Worm (Caenorhabditis elegans) whole organism, L1 larva: ENCODE results near the gene nhr-148.
"Not testable (repeated sequence)": the region's sequence is repeated elsewhere in the genome, so short reads cannot be mapped to it uniquely, and the experiment has no call there.

Source experiments
- Y116A8C.19 ChIP-seq: sonication (generic microtip); optimal IDR thresholded peaks from 2 replicates; lab custom pipeline; 2016; ENCODE audit warnings: missing compliant biosample characterization, missing genetic modification characterization, borderline replicate concordance
- aha-1 ChIP-seq: fragments of 150-350 bp; optimal IDR thresholded peaks from 2 replicates; lab custom pipeline; 2014; ENCODE audit warnings: missing biosample characterization, missing genetic modification characterization
- ama-1 ChIP-seq: fragments of 150-350 bp; optimal IDR thresholded peaks from 2 replicates; lab custom pipeline; 2014
- blmp-1 ChIP-seq: fragments of 150-350 bp; optimal IDR thresholded peaks from 2 replicates; lab custom pipeline; 2014; ENCODE audit warnings: missing biosample characterization, missing genetic modification characterization
- ceh-63 ChIP-seq: fragments of 200-800 bp; sonication (Bioruptor generic); optimal IDR thresholded peaks from 2 replicates; lab custom pipeline; 2018; ENCODE audit warnings: mild to moderate bottlenecking, missing genetic modification characterization, missing compliant biosample characterization
- ceh-82 ChIP-seq, 3 experiments: fragments of 150-350 bp in 1 of 3; sonication (generic microtip) in 2 of 3; optimal IDR thresholded peaks; 2 replicates each; lab custom pipeline; 2014 to 2017; ENCODE audit warnings: missing biosample characterization in 3 of 3, missing genetic modification characterization in 3 of 3
- dsc-1 ChIP-seq: sonication (generic microtip); optimal IDR thresholded peaks from 2 replicates; lab custom pipeline; 2016; ENCODE audit warnings: mild to moderate bottlenecking, missing genetic modification characterization, missing compliant biosample characterization
- efl-1 ChIP-seq, 4 experiments: fragments of 150-350 bp; optimal IDR thresholded peaks in 3 of 4; peaks in 1 of 4; 1 replicate in 1 of 4; 2 replicates in 3 of 4; lab custom pipeline; 2014; ENCODE audit warnings: missing biosample characterization in 2 of 4, missing genetic modification characterization in 2 of 4, missing genetic modification reagents in 2 of 4
- efl-3 ChIP-seq: fragments of 200-800 bp; sonication (Bioruptor generic); optimal IDR thresholded peaks from 2 replicates; lab custom pipeline; 2018; ENCODE audit warnings: mild to moderate bottlenecking, missing genetic modification characterization, missing compliant biosample characterization
- fkh-8 ChIP-seq: sonication (generic microtip); optimal IDR thresholded peaks from 2 replicates; lab custom pipeline; 2016; ENCODE audit warnings: mild to moderate bottlenecking, missing genetic modification characterization, missing compliant biosample characterization
- hpl-2 ChIP-seq: fragments of 150-350 bp; optimal IDR thresholded peaks from 2 replicates; lab custom pipeline; 2014; ENCODE audit warnings: missing biosample characterization, missing genetic modification reagents, missing genetic modification characterization
- isw-1 ChIP-seq: fragments of 200-800 bp; sonication (Bioruptor generic); IDR thresholded peaks from 2 replicates; pipeline ENCODE4 v1.3.6; 2022; ENCODE audit warnings: missing genetic modification characterization, missing compliant biosample characterization
- lir-3 ChIP-seq: sonication (generic microtip); optimal IDR thresholded peaks from 2 replicates; lab custom pipeline; 2016; ENCODE audit warnings: mild to moderate bottlenecking, missing genetic modification characterization, moderate library complexity, missing compliant biosample characterization; ENCODE audit not compliant: poor library complexity
- mab-9 ChIP-seq: fragments of 200-800 bp; sonication (Bioruptor generic); IDR thresholded peaks from 2 replicates; pipeline ENCODE4 v1.3.6; 2022; ENCODE audit warnings: missing genetic modification reagents, missing genetic modification characterization, missing compliant biosample characterization
- mdl-1 ChIP-seq, 2 experiments: fragments of 150-350 bp; optimal IDR thresholded peaks; 2 replicates each; lab custom pipeline; 2014 to 2017; ENCODE audit warnings: missing biosample characterization in 2 of 2, missing genetic modification characterization in 2 of 2, inconsistent platforms in 1 of 2
- mef-2 ChIP-seq: fragments of 150-350 bp; optimal IDR thresholded peaks from 2 replicates; lab custom pipeline; 2014; ENCODE audit warnings: missing biosample characterization, missing genetic modification characterization
- nhr-11 ChIP-seq: fragments of 150-350 bp; optimal IDR thresholded peaks from 2 replicates; lab custom pipeline; 2014; ENCODE audit warnings: missing biosample characterization, missing genetic modification characterization
- nhr-19 ChIP-seq: fragments of 200-800 bp; sonication (Bioruptor generic); conservative IDR thresholded peaks from 2 replicates; pipeline ENCODE4 v1.3.6; 2022; ENCODE audit warnings: missing genetic modification characterization, missing compliant biosample characterization
- nhr-76 ChIP-seq: sonication (generic microtip); optimal IDR thresholded peaks from 2 replicates; lab custom pipeline; 2017; ENCODE audit warnings: missing biosample characterization, missing genetic modification characterization
- nhr-85 ChIP-seq: sonication (generic microtip); peaks from one replicate; lab custom pipeline; 2016; ENCODE audit warnings: missing genetic modification characterization, inconsistent platforms, missing compliant biosample characterization
- nhr-90 ChIP-seq: sonication (generic microtip); optimal IDR thresholded peaks from 2 replicates; lab custom pipeline; 2016; ENCODE audit warnings: mild to moderate bottlenecking, missing genetic modification characterization, missing compliant biosample characterization; ENCODE audit not compliant: poor library complexity
- rnt-1 ChIP-seq: sonication (generic microtip); optimal IDR thresholded peaks from 2 replicates; lab custom pipeline; 2016; ENCODE audit warnings: mild to moderate bottlenecking, missing genetic modification characterization, moderate library complexity, missing compliant biosample characterization
- skn-1 ChIP-seq: fragments of 150-350 bp; optimal IDR thresholded peaks from 2 replicates; lab custom pipeline; 2014; ENCODE audit warnings: missing biosample characterization, missing genetic modification characterization
- unc-130 ChIP-seq: fragments of 150-350 bp; optimal IDR thresholded peaks from 2 replicates; lab custom pipeline; 2017; ENCODE audit warnings: missing biosample characterization, missing genetic modification characterization, inconsistent platforms
- unc-62 ChIP-seq: fragments of 150-350 bp; optimal IDR thresholded peaks from 2 replicates; lab custom pipeline; 2014; ENCODE audit warnings: missing biosample characterization, missing genetic modification reagents, missing genetic modification characterization
- vab-15 ChIP-seq: sonication (generic microtip); optimal IDR thresholded peaks from 2 replicates; lab custom pipeline; 2017; ENCODE audit warnings: missing genotype, mild to moderate bottlenecking, missing genetic modification characterization, missing compliant biosample characterization
- ztf-4 ChIP-seq: fragments of 150-350 bp; optimal IDR thresholded peaks from 2 replicates; lab custom pipeline; 2014; ENCODE audit warnings: missing biosample characterization, missing genetic modification characterization

nhr-148 gene

ce11 chrV:7341942-7342341 lies at the start of gene nhr-148, which contains the start of gene nhr-263:
nhr-148 (plus strand) TSS chrV:7342156.
nhr-263 (minus strand) TSS chrV:7342042.
- peak; percentile 2 for TF ChIP-seq blmp-1 (tag; lab: Kevin White, UChicago)
- no peak for TF ChIP-seq lir-3 (tag; lab: Kevin White, UChicago)
- no peak for TF ChIP-seq Y116A8C.19 (tag; lab: Kevin White, UChicago)
- TF ChIP-seq nhr-19 = no peak
- no peak for TF ChIP-seq unc-130 (tag; lab: Kevin White, UChicago)

ce11 chrV:7295270-7295669 lies 46.7 kb upstream of the nhr-148 start, which contains the start of gene F07G11.4:
F07G11.4 (minus strand) TSS chrV:7295370.
- no peak for TF ChIP-seq nhr-11 (tag; lab: Kevin White, UChicago)
- no peak for TF ChIP-seq hpl-2 (GFP tag; lab: Kevin White, UChicago)
- TF ChIP-seq nhr-76 (tag; lab: Kevin White, UChicago) = no peak
- no peak for TF ChIP-seq ceh-63
- TF ChIP-seq, all 84 proteins: peak for 0

- TF ChIP-seq aha-1 = no peak
Measured at ce11 chrV:7297263-7297662, 44.7 kb upstream of the nhr-148 start, which contains the start of gene srj-32. srj-32 (minus strand) TSS chrV:7297363.

- TF ChIP-seq ceh-82 (tag; optimal IDR thresholded peaks at IDR 0.05; lab: Kevin White, UChicago) (no peak), skn-1 (tag; lab: Kevin White, UChicago) (no peak), mab-9 (no peak), fkh-8 (tag; lab: Kevin White, UChicago) (no peak), vab-15 (tag; lab: Kevin White, UChicago) (no peak), efl-3 (no peak)
Measured at ce11 chrV:7298463-7298862, 43.5 kb upstream of the nhr-148 start, which contains the start of gene F07G11.3. F07G11.3 (plus strand) TSS chrV:7298763.

- not testable (repeated sequence) for TF ChIP-seq ztf-4 (tag; lab: Kevin White, UChicago); mef-2; unc-62 (GFP tag; lab: Kevin White, UChicago)
Measured at ce11 chrV:7304506-7304905, 37.5 kb upstream of the nhr-148 start, which contains the start of gene F07G11.2. F07G11.2 (plus strand) TSS chrV:7304806.

- TF ChIP-seq mdl-1 (tag; optimal IDR thresholded peaks at IDR 0.05; lab: Kevin White, UChicago) = no peak
- no peak for TF ChIP-seq rnt-1 (tag; lab: Kevin White, UChicago)
- TF ChIP-seq nhr-76 (tag; lab: Kevin White, UChicago) = no peak
- TF ChIP-seq nhr-90 (tag; lab: Kevin White, UChicago) = no peak
- TF ChIP-seq ama-1 = no peak
- no peak for TF ChIP-seq efl-1 (optimal IDR thresholded peaks at IDR 0.05; lab: Kevin White, UChicago)
- TF ChIP-seq efl-1 (GFP tag; optimal IDR thresholded peaks at IDR 0.05 in 1 of 2; lab: Kevin White, UChicago) = peak in 1 of 2 experiments; percentile 28
- no peak for TF ChIP-seq isw-1 (GFP tag; lab: Robert Waterston, UW)
Measured at ce11 chrV:7307089-7307488, 34.9 kb upstream of the nhr-148 start, which contains the start of gene F07G11.1. F07G11.1 (plus strand) TSS chrV:7307389.

ce11 chrV:7313233-7313632 lies 28.7 kb upstream of the nhr-148 start, which contains the start of gene srx-6:
srx-6 (minus strand) TSS chrV:7313333.
- no peak for TF ChIP-seq nhr-85
- TF ChIP-seq, all 84 proteins: peak for 0

ce11 chrV:7320909-7321308 lies 21.0 kb upstream of the nhr-148 start, which contains the start of gene lmd-4:
lmd-4 (minus strand) TSS chrV:7321009.
- TF ChIP-seq dsc-1 (no peak), efl-1 (optimal IDR thresholded peaks at IDR 0.05; lab: Kevin White, UChicago) (no peak), efl-1 (GFP tag; optimal IDR thresholded peaks at IDR 0.05 in 1 of 2; lab: Kevin White, UChicago) (peak in 1 of 2 experiments; percentile 17)
- TF ChIP-seq, all 84 proteins: peak for 1
